Worm (Caenorhabditis elegans): ENCODE measurements around the gene tps-1.
"Not testable (repeated sequence)": the region's sequence is repeated elsewhere in the genome, so short reads cannot be mapped to it uniquely, and the experiment has no call there.

DNA sequence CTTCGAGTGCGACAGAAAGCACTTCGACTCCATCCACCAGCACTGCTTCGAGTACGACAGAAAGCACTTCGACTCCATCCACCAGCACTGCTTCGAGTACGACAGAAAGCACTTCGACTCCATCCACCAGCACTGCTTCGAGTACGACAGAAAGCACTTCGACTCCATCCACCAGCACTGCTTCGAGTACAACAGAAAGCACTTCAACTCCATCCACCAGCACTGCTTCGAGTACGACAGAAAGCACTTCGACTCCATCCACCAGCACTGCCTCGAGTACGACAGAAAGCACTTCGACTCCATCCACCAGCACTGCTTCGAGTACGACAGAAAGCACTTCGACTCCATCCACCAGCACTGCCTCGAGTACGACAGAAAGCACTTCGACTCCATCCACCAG lies 27.1 kb downstream of the tps-1 start:
- not testable (repeated sequence) for TF ChIP-seq ets-7 (tag; optimal IDR thresholded peaks at IDR 0.05); tbx-11 (GFP tag; IDR thresholded peaks at IDR 0.05); ceh-13 (GFP tag; optimal IDR thresholded peaks at IDR 0.05); hnd-1 (tag; optimal IDR thresholded peaks at IDR 0.05); pes-1 (GFP tag; IDR thresholded peaks at IDR 0.05); aly-1 (tag; optimal IDR thresholded peaks at IDR 0.05); tbx-37 (GFP tag; conservative IDR thresholded peaks at IDR 0.05); ama-1 (optimal IDR thresholded peaks at IDR 0.05); B0310.2 (tag; optimal IDR thresholded peaks at IDR 0.05); hmg-4 (GFP tag; optimal IDR thresholded peaks at IDR 0.05)
